Fruit fly (Drosophila melanogaster) Kc167 (cell line): ENCODE results near the gene comt.

Experiments
- Myc ChIP-seq: fragments of >200 bp; optimal IDR thresholded peaks from 2 replicates; lab custom pipeline; 2017; ENCODE audit warnings: missing external identifiers
- psq ChIP-seq: fragments of >200 bp; optimal IDR thresholded peaks from 2 replicates; lab custom pipeline; 2017; ENCODE audit warnings: missing external identifiers

DNA sequence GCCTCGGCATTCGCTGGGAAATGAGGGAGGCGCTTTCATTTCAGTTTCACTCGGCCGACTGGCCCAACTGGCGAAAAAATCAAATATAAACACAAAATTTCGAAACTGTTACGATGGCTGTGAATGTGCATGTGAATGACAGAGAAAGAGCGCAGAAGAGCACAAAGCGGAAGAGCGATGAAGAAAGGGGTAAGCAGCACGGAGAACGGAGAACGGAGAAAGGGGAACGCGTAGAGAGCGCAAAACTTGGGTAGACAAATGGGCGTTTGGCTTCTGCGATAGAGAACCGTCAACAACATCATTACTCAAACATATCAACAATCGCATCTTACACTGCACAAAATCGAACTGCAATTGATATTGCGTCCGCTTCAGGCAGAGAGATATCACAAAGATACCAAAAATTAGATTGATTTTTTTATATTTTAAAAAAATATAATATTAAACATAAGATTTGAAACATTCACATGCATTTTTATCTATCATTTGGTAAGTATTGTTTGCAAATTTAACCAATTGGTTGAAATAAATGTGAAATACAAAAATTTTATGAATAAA is 13.9 kb downstream of the comt start:
- TF ChIP-seq psq (lab: Kevin White, UChicago) (no peak), Myc (lab: Kevin White, UChicago) (no peak)
